Worm (Caenorhabditis elegans): ENCODE measurements around the gene gldi-3.

Gene gldi-3

ce11 chrII:9266252-9266651 lies 13.6 kb downstream of the gldi-3 start:
- TF ChIP-seq tbx-37 (GFP tag; conservative IDR thresholded peaks at IDR 0.05) (no peak), scrt-1 (GFP tag; IDR thresholded peaks at IDR 0.05) (no peak), aly-1 (tag; optimal IDR thresholded peaks at IDR 0.05) (no peak), ceh-36 (tag; optimal IDR thresholded peaks at IDR 0.05) (no peak)

ce11 chrII:9265705-9266104 lies 14.2 kb downstream of the gldi-3 start:
- TF ChIP-seq hnd-1 (tag; optimal IDR thresholded peaks at IDR 0.05) = no peak

- TF ChIP-seq F13C5.2 (tag; optimal IDR thresholded peaks at IDR 0.05) (no peak), tra-4 (tag; optimal IDR thresholded peaks at IDR 0.05) (no peak), tbx-37 (GFP tag; conservative IDR thresholded peaks at IDR 0.05) (no peak), ama-1 (optimal IDR thresholded peaks at IDR 0.05) (no peak), scrt-1 (GFP tag; IDR thresholded peaks at IDR 0.05) (no peak), ceh-13 (GFP tag; optimal IDR thresholded peaks at IDR 0.05) (no peak), ets-7 (tag; optimal IDR thresholded peaks at IDR 0.05) (no peak), sea-1 (GFP tag; conservative IDR thresholded peaks at IDR 0.05) (no peak), B0310.2 (tag; optimal IDR thresholded peaks at IDR 0.05) (no peak), aly-1 (tag; optimal IDR thresholded peaks at IDR 0.05) (no peak), tbx-11 (GFP tag; IDR thresholded peaks at IDR 0.05) (no peak), ceh-36 (tag; optimal IDR thresholded peaks at IDR 0.05) (no peak), hmbx-1 (tag; optimal IDR thresholded peaks at IDR 0.05) (no peak), pes-1 (GFP tag; IDR thresholded peaks at IDR 0.05) (no peak)
Measured at ce11 chrII:9264689-9265278, 15.1 kb downstream of the gldi-3 start.

- no peak for TF ChIP-seq tbx-37 (GFP tag; conservative IDR thresholded peaks at IDR 0.05)
- TF ChIP-seq pes-1 (GFP tag; IDR thresholded peaks at IDR 0.05) = no peak
- TF ChIP-seq scrt-1 (GFP tag; IDR thresholded peaks at IDR 0.05) = no peak
- no peak for TF ChIP-seq hmg-4 (GFP tag; optimal IDR thresholded peaks at IDR 0.05)
- TF ChIP-seq aly-1 (tag; optimal IDR thresholded peaks at IDR 0.05) = no peak
- no peak for TF ChIP-seq flt-1 (GFP tag; IDR thresholded peaks at IDR 0.05)
- TF ChIP-seq sea-1 (GFP tag; conservative IDR thresholded peaks at IDR 0.05) = no peak
Measured at ce11 chrII:9263784-9264183, 16.1 kb downstream of the gldi-3 start.

- TF ChIP-seq ets-7 (tag; optimal IDR thresholded peaks at IDR 0.05) (peak; percentile 2), B0310.2 (tag; optimal IDR thresholded peaks at IDR 0.05) (peak; percentile 14), hmg-4 (GFP tag; optimal IDR thresholded peaks at IDR 0.05) (peak; percentile 85), F13C5.2 (tag; optimal IDR thresholded peaks at IDR 0.05) (peak; percentile 38), hmbx-1 (tag; optimal IDR thresholded peaks at IDR 0.05) (no peak), hnd-1 (tag; optimal IDR thresholded peaks at IDR 0.05) (no peak), tra-4 (tag; optimal IDR thresholded peaks at IDR 0.05) (no peak), scrt-1 (GFP tag; IDR thresholded peaks at IDR 0.05) (no peak), tbx-11 (GFP tag; IDR thresholded peaks at IDR 0.05) (no peak), sea-1 (GFP tag; conservative IDR thresholded peaks at IDR 0.05) (0 out of 2 replicates have a peak, but pooled peaks have one; percentile 20)
Measured at ce11 chrII:9262845-9263402, 17.0 kb downstream of the gldi-3 start.

ce11 chrII:9261931-9262562 lies 17.9 kb downstream of the gldi-3 start, which contains the start of gene aqp-2:
Gene aqp-2 (minus strand): TSS chrII:9261981.
- no peak for TF ChIP-seq tra-4 (tag; optimal IDR thresholded peaks at IDR 0.05)
- TF ChIP-seq hmg-4 (GFP tag; optimal IDR thresholded peaks at IDR 0.05) = peak; percentile 48

- TF ChIP-seq ceh-13 (GFP tag; optimal IDR thresholded peaks at IDR 0.05) (no peak), F13C5.2 (tag; optimal IDR thresholded peaks at IDR 0.05) (no peak), tbx-37 (GFP tag; conservative IDR thresholded peaks at IDR 0.05) (no peak), ama-1 (optimal IDR thresholded peaks at IDR 0.05) (no peak), scrt-1 (GFP tag; IDR thresholded peaks at IDR 0.05) (no peak), flt-1 (GFP tag; IDR thresholded peaks at IDR 0.05) (no peak), aly-1 (tag; optimal IDR thresholded peaks at IDR 0.05) (no peak), pes-1 (GFP tag; IDR thresholded peaks at IDR 0.05) (no peak), ceh-36 (tag; optimal IDR thresholded peaks at IDR 0.05) (no peak), B0310.2 (tag; optimal IDR thresholded peaks at IDR 0.05) (no peak), tbx-11 (GFP tag; IDR thresholded peaks at IDR 0.05) (no peak), hmg-4 (GFP tag; optimal IDR thresholded peaks at IDR 0.05) (no peak), tra-4 (tag; optimal IDR thresholded peaks at IDR 0.05) (no peak)
Measured at ce11 chrII:9261403-9261802, 18.5 kb downstream of the gldi-3 start.

- TF ChIP-seq hmg-4 (GFP tag; optimal IDR thresholded peaks at IDR 0.05) = peak; percentile 25
- no peak for TF ChIP-seq flt-1 (GFP tag; IDR thresholded peaks at IDR 0.05)
Measured at ce11 chrII:9260026-9260425, 19.9 kb downstream of the gldi-3 start.

ce11 chrII:9258566-9258965 lies 21.3 kb downstream of the gldi-3 start:
- TF ChIP-seq pes-1 (GFP tag; IDR thresholded peaks at IDR 0.05) (no peak), ama-1 (optimal IDR thresholded peaks at IDR 0.05) (peak; percentile 1)

All from whole organism, early embryonic.